Fruit fly (Drosophila melanogaster): ENCODE results near the gene CG33310.

CG33310 gene

DNA sequence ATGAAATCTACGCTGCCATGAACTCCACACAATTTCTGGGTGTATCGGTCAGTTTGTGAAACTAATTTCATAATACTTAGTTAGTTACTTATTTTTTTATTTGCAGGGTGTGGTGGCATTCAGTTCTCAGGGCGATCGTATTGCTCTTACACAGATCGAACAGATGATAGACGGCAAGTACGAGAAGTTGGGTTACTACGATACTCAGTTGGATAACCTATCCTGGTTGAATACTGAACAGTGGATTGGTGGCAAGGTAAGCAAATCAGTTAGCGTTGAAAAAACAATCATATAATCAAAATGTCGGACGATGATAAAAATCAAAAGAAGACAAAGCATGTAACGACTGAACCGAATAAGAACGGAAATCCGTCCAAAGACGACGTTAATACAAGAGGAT lies at the start of gene CG33310:
TSS of gene CG33310 (plus strand) at position 301 of the 400 bp plus-strand sequence.
- TF ChIP-seq CG17801 (GFP tag; optimal IDR thresholded peaks at IDR 0.05; ENCODE audit: partially characterized antibody): no peak

DNA sequence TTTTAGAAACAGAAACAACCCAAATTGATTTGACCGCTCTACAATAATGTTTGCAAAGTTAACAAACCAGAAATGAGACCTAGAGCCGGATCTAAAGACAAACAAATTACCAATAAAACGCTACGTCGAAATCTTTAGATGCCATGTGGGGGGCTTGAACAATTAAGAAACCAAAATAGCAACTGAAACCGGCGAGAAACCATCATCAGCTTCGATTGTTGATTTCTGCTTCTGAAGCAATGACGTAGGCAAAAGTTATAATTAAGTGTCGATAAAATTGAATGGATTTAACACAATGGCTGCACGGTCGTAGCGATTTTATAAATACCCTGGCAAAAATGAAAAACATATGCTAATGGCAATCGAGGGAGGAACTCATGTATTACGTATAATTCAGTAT lies 33.8 kb upstream of the CG33310 start:
- TF ChIP-seq CG17801 (GFP tag; optimal IDR thresholded peaks at IDR 0.05; ENCODE audit: partially characterized antibody): no peak

DNA sequence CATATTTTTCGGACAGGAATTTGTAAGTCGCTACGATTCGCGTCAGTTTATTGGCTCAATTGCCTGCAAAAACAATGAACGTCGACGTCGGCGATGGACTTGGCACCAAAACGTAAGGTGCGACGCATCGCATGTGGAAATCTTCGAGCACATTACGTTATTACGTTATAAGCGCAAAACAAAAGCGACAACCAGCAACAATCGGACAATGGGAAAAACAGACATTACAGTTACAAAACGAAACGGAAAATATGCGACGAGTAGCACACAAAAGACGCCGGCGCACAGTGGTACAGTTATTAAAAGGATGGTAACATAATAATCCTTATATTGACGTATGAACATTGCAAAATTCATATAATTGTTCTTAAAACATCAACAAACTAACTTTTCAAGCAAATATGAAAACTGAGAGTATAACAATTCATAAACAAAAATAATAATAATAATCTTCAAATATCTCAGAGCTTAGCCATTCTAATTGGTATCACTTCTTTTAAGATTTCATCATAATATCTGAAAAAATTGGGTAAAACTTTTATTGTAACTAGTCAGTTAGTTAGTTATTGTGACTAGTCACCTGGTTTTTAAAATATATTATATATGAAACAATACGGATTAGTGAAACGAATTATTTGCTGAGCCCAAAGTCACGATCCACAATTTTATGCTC lies 31.7 kb upstream of the CG33310 start:
- no peak for TF ChIP-seq CG17801 (GFP tag; optimal IDR thresholded peaks at IDR 0.05; ENCODE audit: partially characterized antibody)

DNA sequence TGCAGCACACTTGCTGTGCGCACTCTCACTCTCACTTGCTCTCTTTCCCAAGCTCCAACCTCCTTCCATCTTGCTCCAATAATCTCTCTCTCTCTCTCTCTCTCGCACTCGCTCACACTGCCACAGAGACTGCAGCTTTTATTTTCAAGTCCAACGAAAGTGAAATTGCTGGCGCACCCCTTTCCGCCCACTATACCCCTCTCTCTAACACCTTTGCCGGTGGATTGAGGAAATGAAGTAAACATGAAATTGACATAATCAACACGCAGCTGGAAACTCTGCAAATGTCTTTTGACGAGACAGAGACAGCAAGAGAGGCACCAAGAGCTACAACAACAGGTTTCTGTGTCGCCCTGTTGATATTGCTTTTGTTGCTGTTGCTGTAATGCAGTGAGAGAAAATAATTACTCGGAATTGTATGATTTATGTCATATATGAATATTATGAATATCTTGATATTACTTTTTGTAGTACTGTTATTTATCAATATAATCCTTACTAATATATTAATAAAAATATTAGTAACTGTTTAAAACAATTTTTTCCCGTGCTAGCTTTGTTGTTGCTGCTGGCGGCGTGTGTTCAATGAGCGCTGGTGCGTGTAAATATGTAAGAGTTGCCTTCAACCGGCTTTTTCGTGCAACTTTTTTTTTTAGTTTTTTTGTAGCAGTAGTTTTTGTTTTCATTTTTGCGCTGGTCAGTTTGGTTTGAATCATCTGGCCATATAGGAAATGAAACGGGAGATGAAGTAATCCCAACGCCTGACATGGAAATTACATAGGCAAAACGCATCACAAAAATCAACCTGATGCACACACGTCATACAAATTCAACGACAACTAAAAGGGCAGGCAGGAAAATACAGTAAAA lies 30.9 kb upstream of the CG33310 start:
- peak; percentile 26 for TF ChIP-seq CG17801 (GFP tag; optimal IDR thresholded peaks at IDR 0.05; ENCODE audit: partially characterized antibody)

DNA sequence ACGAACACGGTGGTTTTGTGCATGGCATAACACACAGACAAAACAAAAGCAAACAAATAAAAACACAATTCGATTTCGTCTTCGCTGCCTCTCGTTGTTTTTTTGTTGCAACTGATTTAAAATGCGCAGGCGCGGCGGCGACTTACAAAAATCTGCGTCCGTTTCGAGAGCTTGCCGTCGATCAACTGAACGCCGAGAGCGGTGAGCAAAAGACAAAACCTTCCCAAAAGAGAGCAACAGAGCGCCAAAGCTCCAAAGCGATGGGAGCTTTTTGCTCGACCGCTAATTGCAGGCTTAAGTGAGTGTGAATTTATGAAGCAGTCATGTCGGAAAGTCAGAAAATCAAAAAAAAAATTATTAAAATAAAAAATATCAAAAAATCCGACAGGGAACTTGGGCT lies 29.3 kb upstream of the CG33310 start, which contains the start of gene mol:
TSS of gene mol (minus strand) at position 190 of the 400 bp plus-strand sequence.
- TF ChIP-seq CG17801 (GFP tag; optimal IDR thresholded peaks at IDR 0.05; ENCODE audit: partially characterized antibody): no peak

DNA sequence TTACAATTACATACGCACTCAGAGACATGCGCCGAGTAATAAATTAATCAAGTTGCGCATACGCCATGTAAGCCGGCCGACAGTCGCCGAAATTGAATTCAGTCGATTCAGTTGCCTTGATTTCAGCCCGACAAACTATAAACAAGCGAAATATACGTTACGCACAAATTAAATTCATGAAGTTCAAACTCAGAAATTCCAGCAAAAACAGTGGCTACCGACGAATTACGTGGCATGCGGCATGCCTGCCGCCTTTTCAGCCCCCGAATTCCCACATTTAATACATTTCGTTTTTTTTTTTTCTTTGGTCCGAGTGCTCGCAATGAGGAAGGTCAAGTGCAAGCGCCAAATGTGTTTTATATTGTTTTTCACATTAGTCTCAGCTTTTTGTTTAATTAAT lies 26.3 kb upstream of the CG33310 start:
- TF ChIP-seq CG17801 (GFP tag; optimal IDR thresholded peaks at IDR 0.05; ENCODE audit: partially characterized antibody): no peak

DNA sequence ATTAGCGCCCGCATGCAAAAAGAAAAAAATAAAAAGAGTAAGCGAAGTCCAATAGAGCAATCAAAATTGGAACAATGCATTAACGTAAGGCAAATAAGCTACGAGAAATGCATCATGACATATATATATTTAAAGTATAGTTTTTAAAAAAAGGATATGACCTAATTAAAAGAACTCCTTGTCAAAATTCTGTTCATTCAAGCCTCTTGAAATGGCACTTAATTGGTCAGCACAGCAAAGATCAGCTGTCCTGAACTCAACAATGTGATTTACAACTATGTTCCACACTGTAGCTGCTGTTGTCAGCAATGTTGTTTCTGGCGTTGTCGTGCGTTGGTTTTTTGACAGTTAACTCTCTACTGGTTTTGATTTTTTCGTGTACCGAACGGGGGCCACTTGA lies 24.8 kb upstream of the CG33310 start:
- peak; percentile 50 for TF ChIP-seq CG17801 (GFP tag; optimal IDR thresholded peaks at IDR 0.05; ENCODE audit: partially characterized antibody)

DNA sequence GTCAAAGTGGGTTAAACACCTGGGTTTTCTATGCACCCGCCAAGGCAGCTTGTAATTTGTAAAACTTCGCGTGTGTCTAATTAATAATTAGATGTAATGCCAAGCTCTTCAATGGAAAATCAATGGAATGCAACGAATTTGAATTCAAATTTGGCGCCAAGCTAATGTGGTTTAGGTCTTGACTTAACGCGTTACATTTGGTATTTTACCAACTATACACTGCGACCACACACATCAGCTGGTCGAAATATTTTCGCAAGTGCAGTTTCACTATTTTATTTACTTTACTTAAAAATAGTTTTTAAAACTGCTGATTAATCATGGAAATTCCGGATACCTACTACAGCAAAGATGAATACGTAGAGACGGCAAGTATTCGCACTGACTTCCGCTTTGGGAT lies 21.2 kb upstream of the CG33310 start, which contains the start of gene DCTN5-p25:
TSS of gene DCTN5-p25 (plus strand) at position 229 of the 400 bp plus-strand sequence.
- no peak for TF ChIP-seq CG17801 (GFP tag; optimal IDR thresholded peaks at IDR 0.05; ENCODE audit: partially characterized antibody)

DNA sequence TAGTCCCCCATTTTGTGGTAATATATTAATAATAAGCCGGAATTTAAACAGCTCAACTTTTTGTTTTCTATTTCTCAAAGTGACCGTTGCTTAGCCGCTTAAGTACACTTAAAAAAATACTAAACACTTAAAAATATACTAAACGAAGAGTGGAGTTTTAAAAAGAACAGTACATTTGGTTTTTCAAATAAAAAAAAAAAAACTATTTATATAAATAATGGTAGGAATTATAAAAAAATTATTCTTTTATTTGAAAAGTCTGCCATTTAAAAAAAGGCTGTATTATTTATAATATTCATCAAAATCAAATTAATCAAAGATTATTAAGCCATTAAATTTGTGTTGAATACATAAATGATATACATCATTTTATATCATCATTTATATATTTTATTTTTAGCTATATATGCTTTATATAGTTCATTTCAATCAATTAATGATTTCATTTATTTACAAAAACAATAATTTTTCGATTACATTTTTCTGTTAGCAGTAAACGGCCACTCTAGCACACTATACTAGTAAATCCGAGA lies 19.3 kb upstream of the CG33310 start, which contains the start of the genes Ankrd49 and NC2beta:
TSS of gene Ankrd49 (minus strand) at position 101 of the 533 bp plus-strand sequence.
TSS of gene NC2beta (plus strand) at position 483 of the 533 bp plus-strand sequence.
- TF ChIP-seq CG17801 (GFP tag; optimal IDR thresholded peaks at IDR 0.05; ENCODE audit: partially characterized antibody): no peak

DNA sequence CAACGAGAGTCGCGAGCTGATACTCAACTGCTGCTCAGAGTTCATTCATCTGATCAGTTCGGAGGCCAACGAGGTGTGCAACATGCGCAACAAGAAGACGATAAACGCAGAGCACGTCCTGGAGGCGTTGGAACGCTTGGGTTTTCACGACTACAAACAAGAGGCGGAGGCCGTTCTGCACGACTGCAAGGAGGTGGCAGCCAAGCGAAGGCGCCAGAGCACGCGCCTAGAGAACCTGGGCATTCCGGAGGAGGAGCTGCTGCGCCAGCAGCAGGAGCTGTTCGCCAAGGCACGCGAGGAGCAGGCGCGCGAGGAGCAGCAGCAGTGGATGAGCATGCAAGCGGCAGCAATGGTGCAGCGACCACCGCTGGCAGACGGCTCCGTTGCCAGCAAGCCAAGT lies 18.6 kb upstream of the CG33310 start:
- no peak for TF ChIP-seq CG17801 (GFP tag; optimal IDR thresholded peaks at IDR 0.05; ENCODE audit: partially characterized antibody)

DNA sequence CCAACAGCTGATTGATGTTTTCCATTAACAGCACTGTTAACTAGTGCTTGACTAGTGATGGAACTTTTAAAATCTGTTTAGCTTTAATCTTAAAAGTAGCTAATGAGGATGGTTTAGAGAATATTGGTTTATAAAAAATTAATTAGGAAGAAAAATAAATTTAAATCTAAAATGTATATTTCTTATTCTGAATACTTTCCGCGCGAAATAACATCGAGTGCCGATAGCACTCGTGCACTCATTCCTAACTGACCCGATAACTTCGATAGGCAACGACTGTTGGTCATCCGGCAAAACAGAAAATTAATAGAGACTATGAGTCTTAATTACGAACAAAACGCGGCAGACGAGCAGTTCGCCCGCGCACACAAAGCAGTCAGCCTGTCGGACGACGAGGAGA lies 17.0 kb upstream of the CG33310 start, which contains the start of the genes THG and Rnmt:
TSS of gene THG (minus strand) at position 22 of the 400 bp plus-strand sequence.
TSS of gene Rnmt (plus strand) at position 237 of the 400 bp plus-strand sequence.
- TF ChIP-seq CG17801 (GFP tag; optimal IDR thresholded peaks at IDR 0.05; ENCODE audit: partially characterized antibody): peak; percentile 86

DNA sequence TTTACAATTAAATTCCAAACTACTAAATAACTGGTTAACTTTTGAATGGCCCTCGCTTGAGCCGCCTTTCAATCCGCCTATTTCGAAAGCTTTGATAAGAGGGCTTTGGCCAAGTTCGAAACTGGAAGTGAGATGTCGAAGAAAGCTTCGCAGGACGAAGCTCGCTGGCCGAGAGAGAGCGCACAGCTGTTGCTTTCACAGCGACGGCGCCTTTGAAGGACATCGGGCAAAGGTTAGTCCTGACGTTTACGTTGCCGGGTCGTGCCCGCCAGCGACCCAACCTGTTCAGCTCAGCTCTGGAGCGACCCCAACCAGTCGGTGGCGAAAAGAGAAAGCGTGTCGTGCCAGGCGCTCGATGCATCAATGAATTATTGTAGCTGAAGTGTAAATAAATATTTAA lies 14.9 kb upstream of the CG33310 start:
- no peak for TF ChIP-seq CG17801 (GFP tag; optimal IDR thresholded peaks at IDR 0.05; ENCODE audit: partially characterized antibody)

DNA sequence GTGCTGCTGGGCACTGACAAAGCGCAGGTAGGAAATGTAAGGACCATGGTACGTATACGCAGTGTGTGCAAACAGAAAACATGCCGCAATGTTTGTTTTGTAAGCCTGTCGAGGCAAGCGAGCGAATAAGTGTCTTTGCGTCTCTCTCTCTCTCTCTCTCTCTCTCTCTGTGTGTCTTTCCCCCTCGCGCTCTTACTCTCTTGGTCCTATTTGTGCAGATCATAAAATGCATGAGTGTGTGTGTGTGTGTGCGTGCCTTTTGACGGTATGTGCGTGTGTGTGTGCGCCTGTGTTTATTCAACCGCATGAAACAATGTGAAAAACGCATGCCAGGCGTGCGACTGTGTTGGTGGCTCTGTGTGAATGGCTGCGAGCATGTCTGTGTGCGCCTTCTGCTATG lies 13.2 kb upstream of the CG33310 start:
- TF ChIP-seq CG17801 (GFP tag; optimal IDR thresholded peaks at IDR 0.05; ENCODE audit: partially characterized antibody): no peak

DNA sequence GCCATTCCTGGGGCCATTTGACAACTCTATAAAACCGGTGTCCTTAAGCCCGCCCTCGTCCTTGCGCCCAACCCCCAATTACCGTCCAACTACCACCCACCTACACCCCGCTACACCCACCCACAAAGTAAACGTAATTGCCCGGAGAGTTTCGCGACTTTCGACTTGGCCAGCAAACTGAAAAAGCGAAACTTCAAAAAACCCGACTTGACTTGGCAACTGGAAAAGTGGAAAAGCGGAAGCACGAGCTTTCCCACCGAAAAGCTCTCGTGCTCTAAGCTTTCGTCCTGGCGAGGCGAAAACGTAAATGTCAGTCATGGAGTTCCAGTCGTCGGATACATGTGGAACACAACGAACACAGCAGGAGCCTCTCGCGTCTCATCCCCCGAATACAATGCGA lies 10.7 kb upstream of the CG33310 start, which contains the start of gene GABA-B-R1:
TSS of gene GABA-B-R1 (plus strand) at position 301 of the 400 bp plus-strand sequence.
- TF ChIP-seq CG17801 (GFP tag; optimal IDR thresholded peaks at IDR 0.05; ENCODE audit: partially characterized antibody): no peak

DNA sequence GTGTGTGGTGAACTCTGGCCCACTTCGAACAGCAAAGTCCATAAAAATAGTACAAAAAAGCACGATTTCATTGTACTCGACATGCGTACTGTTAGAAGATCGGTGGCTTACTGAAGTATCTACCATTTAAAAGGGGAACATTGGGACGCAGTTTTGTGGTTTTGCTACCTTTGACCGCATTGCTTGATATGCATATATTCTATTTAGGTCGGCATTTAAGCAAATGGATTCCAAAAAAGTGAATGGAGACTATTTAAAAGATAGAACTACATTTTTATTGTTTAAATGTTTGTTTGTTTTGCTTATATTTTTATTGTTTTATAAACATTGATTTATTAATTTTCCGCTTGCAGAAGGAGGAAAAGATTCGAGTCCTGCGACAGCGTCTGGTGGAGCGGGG lies 5.0 kb downstream of the CG33310 start, which contains the start of gene CG31832:
TSS of gene CG31832 (minus strand) at position 101 of the 400 bp plus-strand sequence.
- no peak for TF ChIP-seq CG17801 (GFP tag; optimal IDR thresholded peaks at IDR 0.05; ENCODE audit: partially characterized antibody)
